Worm (Caenorhabditis elegans): ENCODE data around the gene rsu-1.

The rsu-1 gene

ce11 chrIII:3509908-3510307 lies 38.1 kb downstream of the rsu-1 start, which contains the start of the genes M01F1.4 and mrpl-35:
Gene M01F1.4 (minus strand): TSS chrIII:3510033.
Gene mrpl-35 (plus strand): TSS chrIII:3510237.
- TF ChIP-seq php-3 (GFP tag; IDR thresholded peaks at IDR 0.05): no peak
- no peak for TF ChIP-seq nhr-237 (tag; optimal IDR thresholded peaks at IDR 0.05)
- peak; percentile 85 for TF ChIP-seq aha-1 (tag)
- TF ChIP-seq mdt-29 (GFP tag; IDR thresholded peaks at IDR 0.05): no peak
- TF ChIP-seq spr-1 (tag; optimal IDR thresholded peaks at IDR 0.05): no peak
- TF ChIP-seq mes-2 (tag; optimal IDR thresholded peaks at IDR 0.05; ENCODE audit: poor library complexity, severe bottlenecking): peak; percentile 72
- no peak for TF ChIP-seq daf-19 (GFP tag; conservative IDR thresholded peaks at IDR 0.05)
- TF ChIP-seq daf-12 (tag; optimal IDR thresholded peaks at IDR 0.05): no peak
- TF ChIP-seq nhr-41 (GFP tag; IDR thresholded peaks at IDR 0.05): no peak
- peak; percentile 7 for TF ChIP-seq nhr-28 (tag; optimal IDR thresholded peaks at IDR 0.05)
- peak; percentile 64 for TF ChIP-seq dpl-1 (GFP tag; optimal IDR thresholded peaks at IDR 0.05)
- no peak for TF ChIP-seq skn-1 (tag; optimal IDR thresholded peaks at IDR 0.05)
- peak; percentile 14 for TF ChIP-seq ztf-7 (tag; optimal IDR thresholded peaks at IDR 0.05)
- TF ChIP-seq unc-130 (GFP tag; optimal IDR thresholded peaks at IDR 0.05): peak; percentile 66
- TF ChIP-seq fkh-10 (GFP tag; optimal IDR thresholded peaks at IDR 0.05): no peak
- no peak for TF ChIP-seq Y48G9A.11 (GFP tag; IDR thresholded peaks at IDR 0.05)
- no peak for TF ChIP-seq pha-4 (GFP tag; IDR thresholded peaks at IDR 0.05)
- TF ChIP-seq pha-4 (tag; optimal IDR thresholded peaks at IDR 0.05): peak; percentile 74
- peak in 1 of 2 experiments; percentile 25 for TF ChIP-seq daf-16 (GFP tag; optimal IDR thresholded peaks at IDR 0.05)
- TF ChIP-seq daf-16 (tag; optimal IDR thresholded peaks at IDR 0.05): peak; percentile 91
- peak; percentile 57 for TF ChIP-seq dve-1 (tag; optimal IDR thresholded peaks at IDR 0.05; ENCODE audit: insufficient read depth)
- no peak for TF ChIP-seq tra-1 (GFP tag; IDR thresholded peaks at IDR 0.05)
- no peak for TF ChIP-seq nhr-102 (tag; optimal IDR thresholded peaks at IDR 0.05)
- peak; percentile 27; the same call in 1 of the 2 replicates for TF ChIP-seq dmd-6 (GFP tag; IDR thresholded peaks at IDR 0.05)
- TF ChIP-seq zfp-2 (tag; optimal IDR thresholded peaks at IDR 0.05): no peak
- no peak for TF ChIP-seq nhr-76 (tag; optimal IDR thresholded peaks at IDR 0.05)
- TF ChIP-seq F26F4.8 (GFP tag; conservative IDR thresholded peaks at IDR 0.05): no peak
- no peak for TF ChIP-seq snpc-4 (tag; optimal IDR thresholded peaks at IDR 0.05)
- no peak for TF ChIP-seq daf-8 (GFP tag; IDR thresholded peaks at IDR 0.05)
- no peak for TF ChIP-seq jun-1 (tag; optimal IDR thresholded peaks at IDR 0.05)
- TF ChIP-seq ces-1 (GFP tag; optimal IDR thresholded peaks at IDR 0.05): no peak
- peak; percentile 57 for TF ChIP-seq lin-38 (GFP tag; IDR thresholded peaks at IDR 0.05)
- TF ChIP-seq mep-1 (tag; optimal IDR thresholded peaks at IDR 0.05): peak; percentile 46
- TF ChIP-seq zfp-3 (GFP tag; conservative IDR thresholded peaks at IDR 0.05): no peak
- TF ChIP-seq F10B5.3 (tag; optimal IDR thresholded peaks at IDR 0.05): no peak
- no peak for TF ChIP-seq ceh-82 (tag; optimal IDR thresholded peaks at IDR 0.05)
- TF ChIP-seq F37D6.2 (tag; optimal IDR thresholded peaks at IDR 0.05): no peak
- TF ChIP-seq hif-1 (tag; optimal IDR thresholded peaks at IDR 0.05): no peak
- peak; percentile 25 for TF ChIP-seq rbr-2 (tag; optimal IDR thresholded peaks at IDR 0.05)
- TF ChIP-seq nhr-48 (tag; optimal IDR thresholded peaks at IDR 0.05): no peak
- TF ChIP-seq set-16 (GFP tag; IDR thresholded peaks at IDR 0.05): no peak
- no peak for TF ChIP-seq unc-39 (tag; optimal IDR thresholded peaks at IDR 0.05)
- TF ChIP-seq F49E8.2 (tag; optimal IDR thresholded peaks at IDR 0.05; ENCODE audit: borderline replicate concordance): no peak
- no peak for TF ChIP-seq arid-1 (GFP tag; conservative IDR thresholded peaks at IDR 0.05)
- no peak for TF ChIP-seq lin-13 (GFP tag; optimal IDR thresholded peaks at IDR 0.05)
- TF ChIP-seq pqm-1 (tag; optimal IDR thresholded peaks at IDR 0.05): no peak
- TF ChIP-seq nhr-6 (tag; optimal IDR thresholded peaks at IDR 0.05): peak; percentile 36
- TF ChIP-seq hmg-1.1 (GFP tag; IDR thresholded peaks at IDR 0.05): no peak
- no peak for TF ChIP-seq tag-97 (GFP tag; IDR thresholded peaks at IDR 0.05)
- no peak for TF ChIP-seq hlh-11 (tag; optimal IDR thresholded peaks at IDR 0.05)
- no peak for TF ChIP-seq lin-15B (tag; optimal IDR thresholded peaks at IDR 0.05)
- no peak for TF ChIP-seq lir-3 (tag; optimal IDR thresholded peaks at IDR 0.05)
- no peak for TF ChIP-seq spr-3 (GFP tag; optimal IDR thresholded peaks at IDR 0.05)
